Worm (Caenorhabditis elegans): ENCODE measurements around the gene tbb-6.

tbb-6 gene

ce11 chrV:12256398-12256797, 4.9 kb upstream of the tbb-6 start, which contains the start of gene ugt-55:
ugt-55 (plus strand) TSS chrV:12256698.
- no peak for TF ChIP-seq nfya-1 (tag; optimal IDR thresholded peaks at IDR 0.05; ENCODE audit: borderline replicate concordance, insufficient read depth)
- TF ChIP-seq let-607 (tag; optimal IDR thresholded peaks at IDR 0.05), result no peak
- no peak for TF ChIP-seq pbrm-1 (GFP tag; IDR thresholded peaks at IDR 0.05)
- no peak for TF ChIP-seq dpff-1 (tag; optimal IDR thresholded peaks at IDR 0.05)
- TF ChIP-seq ceh-100 (GFP tag; IDR thresholded peaks at IDR 0.05), result no peak
- no peak for TF ChIP-seq Y67H2A.10 (GFP tag; conservative IDR thresholded peaks at IDR 0.05)
- no peak for TF ChIP-seq sea-2 (GFP tag; IDR thresholded peaks at IDR 0.05)

ce11 chrV:12258922-12259321, 2.4 kb upstream of the tbb-6 start, which contains the start of gene ugt-56:
ugt-56 (plus strand) TSS chrV:12258982.
- no peak for TF ChIP-seq ztf-22 (GFP tag; optimal IDR thresholded peaks at IDR 0.05)

- no peak for TF ChIP-seq ceh-27 (GFP tag; optimal IDR thresholded peaks at IDR 0.05)
- TF ChIP-seq lin-35 (GFP tag; optimal IDR thresholded peaks at IDR 0.05), result no peak
- TF ChIP-seq aptf-2 (GFP tag; conservative IDR thresholded peaks at IDR 0.05), result no peak
- no peak for TF ChIP-seq D2030.7 (GFP tag; IDR thresholded peaks at IDR 0.05)
- no peak for TF ChIP-seq ceh-40 (GFP tag; IDR thresholded peaks at IDR 0.05)
- TF ChIP-seq F10E7.11 (tag; optimal IDR thresholded peaks at IDR 0.05), result no peak
- no peak for TF ChIP-seq ztf-26 (tag; optimal IDR thresholded peaks at IDR 0.05)
- TF ChIP-seq egl-44 (GFP tag; IDR thresholded peaks at IDR 0.05), result no peak
- no peak for TF ChIP-seq F39B2.1 (GFP tag; IDR thresholded peaks at IDR 0.05)
- no peak for TF ChIP-seq ZK185.1 (tag; optimal IDR thresholded peaks at IDR 0.05; ENCODE audit: poor library complexity, severe bottlenecking)
- TF ChIP-seq hmg-1.2 (GFP tag; IDR thresholded peaks at IDR 0.05), result no peak
- TF ChIP-seq K12H6.12 (tag; optimal IDR thresholded peaks at IDR 0.05), result no peak
- no peak for TF ChIP-seq bed-1 (GFP tag; IDR thresholded peaks at IDR 0.05)
- no peak for TF ChIP-seq mel-28 (tag; optimal IDR thresholded peaks at IDR 0.05; ENCODE audit: borderline replicate concordance)
- TF ChIP-seq hlh-12 (tag; optimal IDR thresholded peaks at IDR 0.05), result no peak
- TF ChIP-seq lag-1 (GFP tag; IDR thresholded peaks at IDR 0.05), result no peak
These were observed 2.4 kb downstream of the tbb-6 start, which contains the start of gene ssp-35 for ce11 chrV:12263723-12264122. ssp-35 (minus strand) TSS chrV:12263823.

- TF ChIP-seq nhr-90 (tag; optimal IDR thresholded peaks at IDR 0.05) (no peak), akir-1 (GFP tag; optimal IDR thresholded peaks at IDR 0.05) (no peak), B0035.1 (tag; optimal IDR thresholded peaks at IDR 0.05) (no peak), tbx-9 (tag; optimal IDR thresholded peaks at IDR 0.05; ENCODE audit: borderline replicate concordance) (no peak), unc-130 (GFP tag; optimal IDR thresholded peaks at IDR 0.05) (no peak), unc-62 (GFP tag; optimal IDR thresholded peaks at IDR 0.05) (no peak), nhr-179 (tag; optimal IDR thresholded peaks at IDR 0.05) (no peak), Y67H2A.10 (GFP tag; conservative IDR thresholded peaks at IDR 0.05) (no peak), F57A8.1 (GFP tag; optimal IDR thresholded peaks at IDR 0.05) (no peak), B0019.2 (GFP tag; conservative IDR thresholded peaks at IDR 0.05) (no peak), sptf-2 (GFP tag; optimal IDR thresholded peaks at IDR 0.05) (no peak), ztf-25 (GFP tag; IDR thresholded peaks at IDR 0.05) (no peak), xnd-1 (tag; optimal IDR thresholded peaks at IDR 0.05) (no peak)
These were observed 8.0 kb downstream of the tbb-6 start, which contains the start of gene twk-24 for ce11 chrV:12269272-12269767. twk-24 (minus strand) TSS chrV:12269322.
